Worm (Caenorhabditis elegans) whole organism, late embryonic: ENCODE measurements around the gene txt-17.

ENCODE experiments used
- mec-3 ChIP-seq: sonication (generic microtip); optimal IDR thresholded peaks from 2 replicates; lab custom pipeline; 2016; ENCODE audit warnings: borderline replicate concordance, missing genetic modification characterization, missing compliant biosample characterization
- unc-3 ChIP-seq, 2 experiments: fragments of 200-800 bp in 1 of 2; sonication (Bioruptor generic) in 1 of 2; sonication (generic microtip) in 1 of 2; conservative IDR thresholded peaks in 1 of 2; optimal IDR thresholded peaks in 1 of 2; 2 replicates each; pipeline versions ENCODE4 v1.3.6 to Lab custom; 2016 to 2022; ENCODE audit warnings: missing compliant biosample characterization in 2 of 2, missing genetic modification characterization in 2 of 2, missing genetic modification reagents in 1 of 2

Gene txt-17

DNA sequence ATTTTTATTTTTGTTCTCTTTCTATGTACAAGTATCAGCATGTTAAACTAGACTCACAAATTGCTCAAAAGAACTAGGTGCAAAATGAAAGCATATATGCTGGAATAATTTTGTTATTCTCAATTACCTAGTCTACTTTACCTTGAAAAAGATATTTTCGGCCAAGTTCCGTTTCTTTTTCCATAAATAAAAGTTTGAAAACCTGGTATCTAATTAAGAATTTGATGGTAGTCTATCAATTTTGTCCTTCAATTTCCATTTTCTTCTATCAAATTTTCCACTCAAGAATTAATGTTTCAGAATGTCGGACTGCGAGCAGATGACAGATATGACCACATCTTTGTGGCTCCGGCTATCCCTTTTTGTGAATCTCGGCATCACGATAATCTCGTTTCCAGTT is 49.1 kb downstream of the txt-17 start, which contains the start of gene srab-4:
Gene srab-4, plus strand, starts transcription at position 301 of the 400 bp plus-strand sequence.
- TF ChIP-seq unc-3 (GFP tag; conservative IDR thresholded peaks at IDR 0.05; lab: Robert Waterston, UW): no peak
- TF ChIP-seq unc-3 (tag; optimal IDR thresholded peaks at IDR 0.05; lab: Kevin White, UChicago): no peak
- no peak for TF ChIP-seq mec-3 (tag; lab: Kevin White, UChicago)
